Fruit fly (Drosophila melanogaster) whole organism, prepupa: ENCODE measurements around the gene RpS25.

Source experiments
- Blimp-1 ChIP-seq: fragments of 200-800 bp; sonication (Bioruptor generic); optimal IDR thresholded peaks from 3 replicates; lab custom pipeline; 2017; ENCODE audit warnings: missing biosample characterization, missing genetic modification characterization, mild to moderate bottlenecking, moderate library complexity, missing genetic modification reagents
- CG10631 ChIP-seq: fragments of 200-800 bp; sonication (Bioruptor generic); optimal IDR thresholded peaks from 2 replicates; lab custom pipeline; 2016; ENCODE audit warnings: missing biosample characterization, missing genetic modification characterization
- CG11294 ChIP-seq: fragments of 200-800 bp; sonication (Bioruptor generic); IDR thresholded peaks from 2 replicates; pipeline ENCODE4 v1.3.6; 2022; ENCODE audit warnings: missing biosample characterization, missing genetic modification characterization
- CG11762 ChIP-seq: fragments of 200-800 bp; sonication (Bioruptor generic); optimal IDR thresholded peaks from 3 replicates; lab custom pipeline; 2016; ENCODE audit warnings: missing biosample characterization, missing genetic modification characterization; ENCODE audit not compliant: insufficient read depth
- CG15336 ChIP-seq: fragments of 200-800 bp; sonication (Bioruptor generic); IDR thresholded peaks from 2 replicates; pipeline ENCODE4 v1.3.6; 2022; ENCODE audit warnings: missing biosample characterization, missing genetic modification characterization
- CG1621 ChIP-seq: fragments of 200-800 bp; sonication (Bioruptor generic); optimal IDR thresholded peaks from 3 replicates; lab custom pipeline; 2018; ENCODE audit warnings: missing biosample characterization, mild to moderate bottlenecking, missing genetic modification characterization
- CG3032 ChIP-seq: fragments of 200-800 bp; optimal IDR thresholded peaks from 2 replicates; lab custom pipeline; 2019; ENCODE audit warnings: missing biosample characterization, mild to moderate bottlenecking, missing genetic modification characterization, moderate library complexity
- CG31627 ChIP-seq: fragments of 200-800 bp; sonication (Bioruptor generic); optimal IDR thresholded peaks from 3 replicates; lab custom pipeline; 2016; ENCODE audit warnings: missing biosample characterization, missing genetic modification characterization
- CG32006 ChIP-seq: fragments of 200-800 bp; sonication (Bioruptor generic); optimal IDR thresholded peaks from 3 replicates; lab custom pipeline; 2017; ENCODE audit warnings: missing biosample characterization, mild to moderate bottlenecking, missing genetic modification characterization
- CG34406 ChIP-seq: fragments of 200-800 bp; sonication (Bioruptor generic); optimal IDR thresholded peaks from 3 replicates; lab custom pipeline; 2016; ENCODE audit warnings: missing biosample characterization, missing genetic modification characterization
- CG4318 ChIP-seq: fragments of 200-800 bp; sonication (Bioruptor generic); optimal IDR thresholded peaks from 3 replicates; lab custom pipeline; 2017; ENCODE audit warnings: missing biosample characterization, mild to moderate bottlenecking, missing genetic modification characterization
- CG6276 ChIP-seq: fragments of 200-800 bp; sonication (Bioruptor generic); optimal IDR thresholded peaks from 2 replicates; lab custom pipeline; 2017; ENCODE audit warnings: missing biosample characterization, mild to moderate bottlenecking, missing genetic modification characterization
- CG6792 ChIP-seq: fragments of 200-800 bp; sonication (Bioruptor generic); optimal IDR thresholded peaks from 3 replicates; lab custom pipeline; 2016; ENCODE audit warnings: missing biosample characterization, missing genetic modification characterization
- CG6854 ChIP-seq: fragments of 200-800 bp; sonication (Bioruptor generic); optimal IDR thresholded peaks from 2 replicates; lab custom pipeline; 2017; ENCODE audit warnings: missing biosample characterization, mild to moderate bottlenecking, missing genetic modification characterization
- CG7368 ChIP-seq: fragments of 200-800 bp; sonication (Bioruptor generic); optimal IDR thresholded peaks from 3 replicates; lab custom pipeline; 2016; ENCODE audit warnings: missing biosample characterization, missing genetic modification characterization
- CG8632 ChIP-seq: fragments of 200-800 bp; sonication (Bioruptor generic); optimal IDR thresholded peaks from 3 replicates; lab custom pipeline; 2016; ENCODE audit warnings: missing biosample characterization, missing genetic modification characterization
- CG9139 ChIP-seq: fragments of 200-800 bp; sonication (Bioruptor generic); optimal IDR thresholded peaks from 3 replicates; lab custom pipeline; 2017; ENCODE audit warnings: missing biosample characterization, mild to moderate bottlenecking, missing genetic modification characterization
- Eip78C ChIP-seq: fragments of 200-800 bp; sonication (Bioruptor generic); peaks from one replicate; lab custom pipeline; 2016; ENCODE audit warnings: missing biosample characterization, missing genetic modification characterization
- Eip93F ChIP-seq: fragments of 200-800 bp; sonication (Bioruptor generic); optimal IDR thresholded peaks from 2 replicates; lab custom pipeline; 2016; ENCODE audit warnings: missing biosample characterization, mild to moderate bottlenecking, missing genetic modification characterization
- Ets21C ChIP-seq: fragments of 200-800 bp; sonication (Bioruptor generic); optimal IDR thresholded peaks from 3 replicates; lab custom pipeline; 2016; ENCODE audit warnings: missing biosample characterization, missing genetic modification characterization
- Ets96B ChIP-seq: fragments of 200-800 bp; optimal IDR thresholded peaks from 2 replicates; lab custom pipeline; 2019; ENCODE audit warnings: missing biosample characterization, mild to moderate bottlenecking, missing genetic modification characterization, moderate library complexity
- Hr38 ChIP-seq: sonication (Bioruptor generic); optimal IDR thresholded peaks from 2 replicates; lab custom pipeline; 2016; ENCODE audit warnings: missing biosample characterization, missing genetic modification characterization
- Hr39 ChIP-seq: fragments of 200-800 bp; sonication (Bioruptor generic); optimal IDR thresholded peaks from 2 replicates; lab custom pipeline; 2016; ENCODE audit warnings: missing biosample characterization, missing genetic modification characterization
- Hr4 ChIP-seq: fragments of 200-800 bp; sonication (Bioruptor generic); optimal IDR thresholded peaks from 3 replicates; lab custom pipeline; 2016; ENCODE audit warnings: missing biosample characterization, missing genetic modification characterization
- Lpt ChIP-seq: fragments of 200-800 bp; sonication (Bioruptor generic); optimal IDR thresholded peaks from 3 replicates; lab custom pipeline; 2016; ENCODE audit warnings: missing biosample characterization, missing genetic modification characterization
- Smox ChIP-seq: fragments of 200-800 bp; sonication (Bioruptor generic); optimal IDR thresholded peaks from 3 replicates; lab custom pipeline; 2016; ENCODE audit warnings: missing biosample characterization, missing genetic modification characterization
- Sox102F ChIP-seq: fragments of 200-800 bp; sonication (Bioruptor generic); optimal IDR thresholded peaks from 2 replicates; lab custom pipeline; 2016; ENCODE audit warnings: missing biosample characterization, mild to moderate bottlenecking, missing genetic modification characterization
- Sox15 ChIP-seq: fragments of 200-800 bp; sonication (Bioruptor generic); optimal IDR thresholded peaks from 3 replicates; lab custom pipeline; 2016; ENCODE audit warnings: missing biosample characterization, missing genetic modification characterization
- acj6 ChIP-seq: fragments of 200-800 bp; sonication (Bioruptor generic); optimal IDR thresholded peaks from 3 replicates; lab custom pipeline; 2016; ENCODE audit warnings: missing biosample characterization, missing genetic modification characterization
- dac ChIP-seq: fragments of 200-800 bp; sonication (Bioruptor generic); optimal IDR thresholded peaks from 2 replicates; lab custom pipeline; 2017; ENCODE audit warnings: missing biosample characterization, mild to moderate bottlenecking, missing genetic modification characterization
- dsx ChIP-seq: fragments of 200-800 bp; optimal IDR thresholded peaks from 3 replicates; lab custom pipeline; 2019; ENCODE audit warnings: missing biosample characterization, mild to moderate bottlenecking, missing genetic modification characterization, moderate library complexity; ENCODE audit not compliant: poor library complexity, severe bottlenecking
- esn ChIP-seq: fragments of 200-800 bp; sonication (Bioruptor generic); optimal IDR thresholded peaks from 2 replicates; lab custom pipeline; 2016; ENCODE audit warnings: missing biosample characterization, mild to moderate bottlenecking, missing genetic modification characterization, moderate library complexity
- fd85E ChIP-seq: fragments of 200-800 bp; sonication (Bioruptor generic); optimal IDR thresholded peaks from 3 replicates; lab custom pipeline; 2016; ENCODE audit warnings: missing biosample characterization, missing genetic modification characterization
- fkh ChIP-seq: fragments of 200-800 bp; sonication (Bioruptor generic); optimal IDR thresholded peaks from 3 replicates; lab custom pipeline; 2017; ENCODE audit warnings: missing biosample characterization, mild to moderate bottlenecking, missing genetic modification characterization, moderate library complexity
- net ChIP-seq: fragments of 200-800 bp; sonication (Bioruptor generic); optimal IDR thresholded peaks from 3 replicates; lab custom pipeline; 2016; ENCODE audit warnings: missing biosample characterization, missing genetic modification characterization
- pdm3 ChIP-seq: fragments of 200-800 bp; sonication (Bioruptor generic); optimal IDR thresholded peaks from 3 replicates; lab custom pipeline; 2016; ENCODE audit warnings: missing biosample characterization, missing genetic modification characterization
- salr ChIP-seq, 2 experiments: fragments of 200-800 bp; sonication (Bioruptor generic); optimal IDR thresholded peaks; 3 replicates each; lab custom pipeline; 2016 to 2018; ENCODE audit warnings: missing biosample characterization in 2 of 2, missing genetic modification characterization in 2 of 2, mild to moderate bottlenecking in 1 of 2
- svp ChIP-seq: fragments of 200-800 bp; sonication (Bioruptor generic); peaks from one replicate; lab custom pipeline; 2016; ENCODE audit warnings: missing biosample characterization, missing genetic modification characterization
- topi ChIP-seq: fragments of 200-800 bp; sonication (Bioruptor generic); optimal IDR thresholded peaks from 3 replicates; lab custom pipeline; 2016; ENCODE audit warnings: missing biosample characterization, missing genetic modification characterization
- vri ChIP-seq: fragments of 200-800 bp; sonication (Bioruptor generic); optimal IDR thresholded peaks from 3 replicates; lab custom pipeline; 2016; ENCODE audit warnings: missing biosample characterization, mild to moderate bottlenecking, missing genetic modification characterization

The RpS25 gene

dm6 chr3R:11200885-11201421, 15.1 kb downstream of the RpS25 start (continued):
- TF ChIP-seq Hr4: peak; percentile 61
- peak; percentile 71 for TF ChIP-seq CG32006 (GFP tag; lab: Kevin White, UChicago)
- TF ChIP-seq Hr38 (GFP tag; lab: Kevin White, UChicago): no peak
- TF ChIP-seq CG10631 (GFP tag; lab: Kevin White, UChicago): peak; percentile 62
- peak; percentile 56 for TF ChIP-seq CG31627 (GFP tag; lab: Kevin White, UChicago)
- TF ChIP-seq CG8632: peak; percentile 59
- TF ChIP-seq dac (GFP tag; lab: Kevin White, UChicago): no peak
- no peak for TF ChIP-seq fd85E (GFP tag; lab: Kevin White, UChicago)
- peak in 1 of 2 experiments; percentile 41 for TF ChIP-seq salr (GFP tag; optimal IDR thresholded peaks at IDR 0.05; lab: Kevin White, UChicago)
- peak; percentile 68 for TF ChIP-seq net (GFP tag; lab: Kevin White, UChicago)
- peak; percentile 79 for TF ChIP-seq Eip78C (GFP tag; lab: Kevin White, UChicago)
- TF ChIP-seq esn (GFP tag; lab: Kevin White, UChicago): peak; percentile 77
- TF ChIP-seq Sox15 (GFP tag; lab: Kevin White, UChicago): peak; percentile 50
- no peak for TF ChIP-seq Ets21C (GFP tag; lab: Kevin White, UChicago)
- no peak for TF ChIP-seq Lpt (GFP tag; lab: Kevin White, UChicago)
- no peak for TF ChIP-seq CG11294 (GFP tag; lab: Robert Waterston, UW)
- TF ChIP-seq CG9139 (GFP tag; lab: Kevin White, UChicago): no peak
- TF ChIP-seq Blimp-1: no peak
- peak; percentile 53 for TF ChIP-seq CG7368
- peak; percentile 74 for TF ChIP-seq Eip93F (GFP tag; lab: Kevin White, UChicago)
- TF ChIP-seq CG4318 (GFP tag; lab: Kevin White, UChicago): no peak
- no peak for TF ChIP-seq CG6854 (GFP tag; lab: Kevin White, UChicago)
- peak; percentile 66 for TF ChIP-seq CG34406
- peak; percentile 65 for TF ChIP-seq Smox
- peak; percentile 41 for TF ChIP-seq CG11762
- no peak for TF ChIP-seq CG1621 (tag; lab: Kevin White, UChicago)
- TF ChIP-seq CG6792 (GFP tag; lab: Kevin White, UChicago): peak; percentile 47
- peak; percentile 42 for TF ChIP-seq CG6276 (GFP tag; lab: Kevin White, UChicago)
- TF ChIP-seq CG3032 (tag; lab: Kevin White, UChicago): peak; percentile 37
- peak; percentile 34 for TF ChIP-seq Hr39 (GFP tag; lab: Kevin White, UChicago)
- TF ChIP-seq acj6 (GFP tag; lab: Kevin White, UChicago): peak; percentile 74
- peak; percentile 70 for TF ChIP-seq Sox102F (GFP tag; lab: Kevin White, UChicago)
- peak; percentile 50 for TF ChIP-seq dsx
- peak; percentile 66 for TF ChIP-seq CG15336 (GFP tag; lab: Robert Waterston, UW)
- TF ChIP-seq topi (GFP tag; lab: Kevin White, UChicago): peak; percentile 68
- TF ChIP-seq fkh (GFP tag; lab: Kevin White, UChicago): peak; percentile 53
- peak; percentile 55 for TF ChIP-seq Ets96B (tag; lab: Kevin White, UChicago)

DNA sequence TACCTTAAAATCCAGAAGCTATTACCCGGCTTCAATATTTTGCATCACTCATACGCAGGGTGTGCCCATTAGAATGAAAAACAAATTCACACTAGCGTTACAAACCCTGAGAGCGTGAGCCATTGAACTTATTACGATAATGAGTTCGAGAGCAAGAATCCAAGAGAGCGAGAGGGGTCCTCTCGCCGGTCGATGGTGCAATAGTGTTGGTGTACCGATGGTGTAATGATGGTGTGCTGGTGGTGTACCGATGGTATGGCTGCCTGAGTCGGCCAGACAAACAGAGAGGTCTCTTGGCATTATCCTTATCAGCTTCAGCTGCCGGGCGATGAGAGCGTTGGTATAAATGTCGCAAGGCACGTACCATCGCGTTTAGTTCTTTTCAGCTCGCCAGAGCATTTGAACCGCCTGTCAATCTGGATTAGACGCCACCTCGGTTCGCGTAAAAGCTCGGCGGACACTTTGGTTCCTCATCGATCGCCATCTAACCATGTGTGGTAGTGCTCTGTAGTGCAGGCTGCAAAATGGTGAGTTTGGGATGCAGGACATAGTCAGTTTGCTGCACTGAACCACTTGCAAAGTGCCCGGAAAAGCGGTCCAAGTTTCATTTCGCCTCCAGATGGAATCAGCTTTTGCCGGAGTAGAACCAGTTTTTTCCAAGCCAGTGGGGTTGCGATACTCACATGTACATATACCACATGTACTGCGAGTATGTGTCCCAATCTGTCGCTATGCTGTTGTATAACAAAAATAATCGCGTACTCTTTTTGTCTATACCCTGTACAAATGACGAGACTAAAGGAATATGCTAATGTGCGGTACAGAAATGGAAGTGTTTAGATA, 15.8 kb downstream of the RpS25 start:
- no peak for TF ChIP-seq pdm3 (GFP tag; lab: Kevin White, UChicago)
- peak; percentile 56 for TF ChIP-seq CG1621 (tag; lab: Kevin White, UChicago)
- TF ChIP-seq Lpt (GFP tag; lab: Kevin White, UChicago): peak; percentile 18
- peak; percentile 96 for TF ChIP-seq vri (GFP tag; lab: Kevin White, UChicago)
- peak; percentile 28; the same call in 1 of the 2 replicates for TF ChIP-seq CG11294 (GFP tag; lab: Robert Waterston, UW)
- no peak for TF ChIP-seq Sox15 (GFP tag; lab: Kevin White, UChicago)
- TF ChIP-seq CG8632: no peak
- TF ChIP-seq svp: peak; percentile 92
- TF ChIP-seq dac (GFP tag; lab: Kevin White, UChicago): peak; percentile 38
- TF ChIP-seq, all 60 proteins: peak for 6
